Worm (Caenorhabditis elegans) whole organism, young adult: ENCODE results near the gene Y76A2B.4.

Experiments used
- F22D6.2 ChIP-seq: sonication (generic microtip); optimal IDR thresholded peaks from 2 replicates; lab custom pipeline; 2016; ENCODE audit warnings: mild to moderate bottlenecking, missing genetic modification characterization, missing compliant biosample characterization
- F37B4.10 ChIP-seq: fragments of 200-800 bp; sonication (Bioruptor generic); IDR thresholded peaks from 2 replicates; pipeline ENCODE4 v1.3.6; 2022; ENCODE audit warnings: missing genetic modification characterization, missing compliant biosample characterization
- F49E8.2 ChIP-seq: sonication (generic microtip); optimal IDR thresholded peaks from 3 replicates; lab custom pipeline; 2017; ENCODE audit warnings: missing genetic modification characterization, mild to moderate bottlenecking, missing compliant biosample characterization, antibody characterized with exemption, moderate library complexity; ENCODE audit not compliant: insufficient read depth
- F55B11.4 ChIP-seq: sonication (generic microtip); optimal IDR thresholded peaks from 2 replicates; lab custom pipeline; 2016; ENCODE audit warnings: missing compliant biosample characterization, missing genetic modification characterization, borderline replicate concordance; ENCODE audit not compliant: insufficient read depth
- lsl-1 ChIP-seq: fragments of 200-800 bp; sonication (Bioruptor generic); optimal IDR thresholded peaks from 2 replicates; lab custom pipeline; 2018; ENCODE audit warnings: mild to moderate bottlenecking, missing genetic modification characterization, moderate library complexity, missing compliant biosample characterization
- nfyb-1 ChIP-seq: fragments of 200-800 bp; sonication (Bioruptor generic); IDR thresholded peaks from 2 replicates; pipeline ENCODE4 v1.3.6; 2022; ENCODE audit warnings: missing genetic modification reagents, missing genetic modification characterization, missing compliant biosample characterization
- nhr-90 ChIP-seq: sonication (generic microtip); optimal IDR thresholded peaks from 2 replicates; lab custom pipeline; 2016; ENCODE audit warnings: missing genotype, mild to moderate bottlenecking, missing genetic modification characterization, missing compliant biosample characterization
- tlf-1 ChIP-seq: fragments of 200-800 bp; sonication (Bioruptor generic); optimal IDR thresholded peaks from 2 replicates; lab custom pipeline; 2018; ENCODE audit warnings: mild to moderate bottlenecking, missing genetic modification characterization, missing compliant biosample characterization

DNA sequence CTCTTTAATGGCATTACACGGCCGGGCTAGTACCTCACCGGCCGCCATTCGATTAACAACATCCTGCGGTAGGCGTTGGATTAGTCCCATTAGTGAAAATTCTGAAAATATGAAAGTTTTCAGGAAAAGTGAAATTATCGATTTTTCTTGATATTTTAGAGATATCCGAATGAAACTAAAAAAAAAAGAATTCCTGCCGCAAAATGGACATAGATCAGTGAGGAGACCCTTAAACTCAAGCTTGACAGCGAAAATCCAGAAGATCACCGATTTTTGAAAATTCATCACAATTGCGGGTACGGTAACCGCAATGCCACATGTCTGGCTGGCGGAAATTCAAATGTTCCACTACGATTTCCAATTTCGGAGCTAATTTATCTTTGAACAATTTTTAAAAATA, 32.1 kb downstream of the Y76A2B.4 start, which contains the start of gene mlh-1:
- TF ChIP-seq nfyb-1 (GFP tag; lab: Robert Waterston, UW) (0 out of 2 replicates have a peak, but pooled peaks have one; percentile 18), F37B4.10 (no peak), F22D6.2 (tag; lab: Kevin White, UChicago) (no peak), tlf-1 (GFP tag; lab: Kevin White, UChicago) (no peak), F55B11.4 (tag; lab: Kevin White, UChicago) (no peak), F49E8.2 (no peak), lsl-1 (GFP tag; lab: Kevin White, UChicago) (no peak), nhr-90 (tag; lab: Kevin White, UChicago) (no peak)
